Worm (Caenorhabditis elegans): ENCODE data around the gene ZK370.4.

ce11 chrIII:8709735-8710134, 21.5 kb downstream of the ZK370.4 start:
- TF ChIP-seq fkh-2 (tag; optimal IDR thresholded peaks at IDR 0.05) = no peak
- no peak for TF ChIP-seq nhr-237 (tag; optimal IDR thresholded peaks at IDR 0.05)
- no peak for TF ChIP-seq unc-62 (GFP tag; optimal IDR thresholded peaks at IDR 0.05)
- no peak for TF ChIP-seq elt-1 (tag; optimal IDR thresholded peaks at IDR 0.05)
- TF ChIP-seq mdl-1 (tag; optimal IDR thresholded peaks at IDR 0.05) = no peak

Measured in whole organism, L3 larva.